Fruit fly (Drosophila melanogaster): ENCODE measurements around the gene RnrL.

RnrL gene

DNA sequence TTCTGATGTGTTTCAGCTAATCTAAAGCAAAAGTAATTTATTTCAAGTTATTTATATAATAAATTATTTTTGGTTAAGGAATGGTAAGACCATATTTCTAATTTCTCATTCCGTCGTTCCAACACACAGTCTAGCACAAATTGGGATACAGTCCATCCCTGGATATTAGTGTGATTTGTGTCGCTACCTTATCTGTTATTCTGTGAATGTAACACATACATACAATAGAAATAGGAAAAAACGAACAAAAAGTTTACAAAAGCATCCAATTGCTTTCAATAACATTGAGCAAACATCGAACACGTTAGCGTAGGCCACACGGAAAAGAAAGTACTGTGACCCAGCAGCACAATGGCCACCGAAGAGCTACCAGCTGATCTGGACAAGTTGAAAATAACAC lies 38.8 kb upstream of the RnrL start, which contains the start of gene CG5056 (continued):
- TF ChIP-seq chn (GFP tag; optimal IDR thresholded peaks at IDR 0.05) (no peak), CG12769 (tag; optimal IDR thresholded peaks at IDR 0.05) (no peak), crp (GFP tag; optimal IDR thresholded peaks at IDR 0.05) (peak in 1 of 2 experiments; percentile 66), CG2889 (GFP tag; IDR thresholded peaks at IDR 0.05) (no peak), CG17361 (GFP tag; IDR thresholded peaks at IDR 0.05) (peak; percentile 54; the same call in 2 of the 3 replicates), CG34224 (GFP tag; IDR thresholded peaks at IDR 0.05; ENCODE audit: partially characterized antibody) (no peak), slbo (GFP tag; IDR thresholded peaks at IDR 0.05) (peak; percentile 43; the same call in 1 of the 2 replicates), usp (GFP tag; optimal IDR thresholded peaks at IDR 0.05) (no peak), HmgD (GFP tag; optimal IDR thresholded peaks at IDR 0.05) (no peak), CG7786 (GFP tag; optimal IDR thresholded peaks at IDR 0.05) (no peak), zfh2 (GFP tag; optimal IDR thresholded peaks at IDR 0.05) (no peak), maf-S (GFP tag; optimal IDR thresholded peaks at IDR 0.05) (no peak), CG30431 (GFP tag; optimal IDR thresholded peaks at IDR 0.05) (no peak), lilli (GFP tag; optimal IDR thresholded peaks at IDR 0.05) (no peak), D19B (GFP tag; optimal IDR thresholded peaks at IDR 0.05) (no peak), caup (GFP tag; optimal IDR thresholded peaks at IDR 0.05; ENCODE audit: severe bottlenecking) (no peak), ci (GFP tag; IDR thresholded peaks at IDR 0.05) (peak; percentile 23; the same call in 1 of the 3 replicates), CG18619 (GFP tag; optimal IDR thresholded peaks at IDR 0.05) (no peak), Hr78 (GFP tag; optimal IDR thresholded peaks at IDR 0.05) (no peak), HHEX (GFP tag; optimal IDR thresholded peaks at IDR 0.05) (no peak), emc (GFP tag; optimal IDR thresholded peaks at IDR 0.05) (no peak), ERR (GFP tag; optimal IDR thresholded peaks at IDR 0.05) (no peak), sqz (GFP tag; optimal IDR thresholded peaks at IDR 0.05) (no peak), kni (GFP tag; optimal IDR thresholded peaks at IDR 0.05) (no peak), bigmax (GFP tag; optimal IDR thresholded peaks at IDR 0.05) (peak; percentile 69), Hey (tag; optimal IDR thresholded peaks at IDR 0.05) (no peak), CG18476 (GFP tag; optimal IDR thresholded peaks at IDR 0.05) (no peak), CG17186 (GFP tag; optimal IDR thresholded peaks at IDR 0.05) (peak; percentile 48), pb (GFP tag; optimal IDR thresholded peaks at IDR 0.05) (no peak), CG8924 (tag; optimal IDR thresholded peaks at IDR 0.05) (peak; percentile 59), CG1832 (GFP tag; optimal IDR thresholded peaks at IDR 0.05) (no peak), CG8281 (tag; optimal IDR thresholded peaks at IDR 0.05) (no peak), Rx (GFP tag; IDR thresholded peaks at IDR 0.05) (no peak), CG14441 (GFP tag; IDR thresholded peaks at IDR 0.05) (no peak), gt (GFP tag; IDR thresholded peaks at IDR 0.05) (no peak), HLH54F (GFP tag; optimal IDR thresholded peaks at IDR 0.05) (no peak), slou (GFP tag; optimal IDR thresholded peaks at IDR 0.05) (peak; percentile 27), tgo (GFP tag; IDR thresholded peaks at IDR 0.05) (no peak), Fer1 (GFP tag; optimal IDR thresholded peaks at IDR 0.05) (no peak), dmrt11E (tag; optimal IDR thresholded peaks at IDR 0.05) (peak; percentile 13), CG15073 (GFP tag; optimal IDR thresholded peaks at IDR 0.05) (no peak), B-H1 (GFP tag; IDR thresholded peaks at IDR 0.05) (no peak), Optix (GFP tag; IDR thresholded peaks at IDR 0.05) (no peak), CG31441 (GFP tag; IDR thresholded peaks at IDR 0.05) (no peak), Lhr (GFP tag; optimal IDR thresholded peaks at IDR 0.05) (peak; percentile 54), CG42726 (GFP tag; IDR thresholded peaks at IDR 0.05; ENCODE audit: partially characterized antibody) (no peak), row (GFP tag; IDR thresholded peaks at IDR 0.05) (peak; percentile 86), E2f1 (GFP tag; IDR thresholded peaks at IDR 0.05) (no peak), lola (GFP tag; optimal IDR thresholded peaks at IDR 0.05) (no peak), CG6689 (GFP tag; IDR thresholded peaks at IDR 0.05) (no peak), crc (GFP tag; optimal IDR thresholded peaks at IDR 0.05) (no peak), Atf-2 (GFP tag; optimal IDR thresholded peaks at IDR 0.05) (no peak)

All from whole organism, embryonic.